Fruit fly (Drosophila melanogaster): ENCODE results near the gene CG6163.

Gene CG6163

DNA sequence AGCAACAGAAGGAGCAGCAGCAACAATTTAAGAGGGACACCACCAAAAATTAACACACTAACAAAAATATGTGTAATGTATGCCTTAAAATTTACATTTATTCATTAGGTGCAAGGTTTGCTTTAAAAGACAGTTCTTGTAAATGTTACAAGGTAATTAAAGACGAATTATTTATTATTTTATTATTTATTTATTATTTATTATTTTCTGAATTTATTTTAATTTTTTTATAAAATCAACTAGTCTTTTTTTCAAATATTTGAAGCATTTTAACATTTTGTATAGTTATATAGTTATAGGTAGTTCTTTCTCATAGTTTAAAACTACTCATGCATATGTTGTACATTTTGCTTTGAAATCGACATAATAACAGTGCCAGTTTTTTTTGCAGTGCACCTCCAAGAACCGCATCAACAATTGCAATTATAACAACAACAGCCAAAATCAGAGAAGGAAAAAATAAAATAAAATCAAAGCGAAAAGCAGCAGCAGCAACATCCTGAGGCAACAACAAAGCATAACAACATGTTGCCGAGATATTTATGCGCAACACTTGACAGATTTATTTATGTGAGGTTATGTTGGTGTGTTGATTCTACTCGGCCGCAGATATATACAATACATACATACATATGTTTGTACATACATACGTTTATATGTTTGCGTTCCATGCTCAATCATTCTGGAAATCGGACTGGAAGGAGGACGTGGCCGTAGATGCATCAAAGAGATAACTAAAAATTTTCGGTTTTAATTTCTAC is 9.3 kb upstream of the CG6163 start:
- TF ChIP-seq CG32121 (GFP tag; IDR thresholded peaks at IDR 0.05): no peak
- TF ChIP-seq CG8159 (tag; optimal IDR thresholded peaks at IDR 0.05): peak; percentile 85
- peak; percentile 57 for TF ChIP-seq CG17806 (tag; optimal IDR thresholded peaks at IDR 0.05)
- TF ChIP-seq CG15710 (tag; optimal IDR thresholded peaks at IDR 0.05): peak; percentile 70
- TF ChIP-seq CG34367 (tag; optimal IDR thresholded peaks at IDR 0.05): peak; percentile 28
- TF ChIP-seq CG8301 (tag; optimal IDR thresholded peaks at IDR 0.05): peak; percentile 2
- no peak for TF ChIP-seq CG10348 (GFP tag; IDR thresholded peaks at IDR 0.05)
- TF ChIP-seq Snoo (tag; optimal IDR thresholded peaks at IDR 0.05): peak; percentile 40
- no peak for TF ChIP-seq Pif1B (GFP tag; optimal IDR thresholded peaks at IDR 0.05)
- TF ChIP-seq CG14655 (GFP tag; optimal IDR thresholded peaks at IDR 0.05): peak; percentile 55
- peak; percentile 69 for TF ChIP-seq CG9948 (tag; optimal IDR thresholded peaks at IDR 0.05)
- TF ChIP-seq Pif1A (GFP tag; optimal IDR thresholded peaks at IDR 0.05): peak; percentile 30
- TF ChIP-seq D1 (tag; optimal IDR thresholded peaks at IDR 0.05): peak; percentile 57

DNA sequence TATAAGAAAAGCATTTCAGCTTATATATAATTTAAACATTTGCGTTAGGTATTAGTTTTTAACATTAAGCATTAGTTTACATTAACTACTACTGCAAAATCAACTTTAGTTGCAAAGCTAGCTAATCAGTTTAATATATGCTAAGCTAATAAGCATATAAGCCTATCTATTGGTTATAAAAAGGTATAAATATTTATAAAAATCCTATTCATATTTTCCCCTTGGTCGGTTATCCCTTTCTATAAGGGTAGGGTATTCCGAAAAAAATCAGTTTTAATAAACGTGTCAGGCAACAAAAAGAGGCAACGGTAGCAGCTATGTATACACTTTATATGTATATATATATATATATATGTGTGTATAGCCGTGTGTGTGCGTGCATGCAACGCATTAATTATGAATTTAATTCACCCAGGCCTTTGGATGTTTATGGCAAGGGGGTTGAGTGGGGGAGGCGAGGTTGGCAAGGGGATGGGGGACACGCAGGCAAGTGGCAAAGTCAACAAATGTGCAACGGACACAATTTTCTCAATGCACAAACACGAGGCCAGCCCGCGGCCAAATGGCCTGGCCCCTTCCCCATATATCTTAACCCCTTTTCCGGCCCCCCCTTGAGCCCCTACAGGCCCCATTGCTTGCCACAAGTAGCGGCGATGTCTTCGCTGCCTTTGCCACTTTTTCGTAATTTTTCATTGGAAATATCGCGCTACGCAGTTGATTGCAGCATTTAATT is 8.6 kb upstream of the CG6163 start:
- TF ChIP-seq CG34367 (tag; optimal IDR thresholded peaks at IDR 0.05) (no peak), CG9948 (tag; optimal IDR thresholded peaks at IDR 0.05) (peak; percentile 0), CG8301 (tag; optimal IDR thresholded peaks at IDR 0.05) (no peak), EcR (GFP tag; optimal IDR thresholded peaks at IDR 0.05) (no peak), CG14655 (GFP tag; optimal IDR thresholded peaks at IDR 0.05) (no peak), Snoo (tag; optimal IDR thresholded peaks at IDR 0.05) (no peak), D1 (tag; optimal IDR thresholded peaks at IDR 0.05) (no peak), Ets98B (GFP tag; IDR thresholded peaks at IDR 0.05) (peak; percentile 27; the same call in 1 of the 2 replicates), rn (GFP tag; IDR thresholded peaks at IDR 0.05) (no peak), CG4496 (GFP tag; IDR thresholded peaks at IDR 0.05) (no peak), CG15710 (tag; optimal IDR thresholded peaks at IDR 0.05) (peak; percentile 2), CG13204 (GFP tag; optimal IDR thresholded peaks at IDR 0.05) (no peak), gl (tag; optimal IDR thresholded peaks at IDR 0.05) (no peak), CG8159 (tag; optimal IDR thresholded peaks at IDR 0.05) (no peak), Pif1A (GFP tag; optimal IDR thresholded peaks at IDR 0.05) (no peak), CG12605 (GFP tag; IDR thresholded peaks at IDR 0.05) (0 out of 2 replicates have a peak, but pooled peaks have one; percentile 25), Pif1B (GFP tag; optimal IDR thresholded peaks at IDR 0.05) (no peak), CG32121 (GFP tag; IDR thresholded peaks at IDR 0.05) (peak; percentile 68), CG10348 (GFP tag; IDR thresholded peaks at IDR 0.05) (no peak), fd96Ca (GFP tag; IDR thresholded peaks at IDR 0.05) (peak; percentile 74), CG17806 (tag; optimal IDR thresholded peaks at IDR 0.05) (peak; percentile 7)

DNA sequence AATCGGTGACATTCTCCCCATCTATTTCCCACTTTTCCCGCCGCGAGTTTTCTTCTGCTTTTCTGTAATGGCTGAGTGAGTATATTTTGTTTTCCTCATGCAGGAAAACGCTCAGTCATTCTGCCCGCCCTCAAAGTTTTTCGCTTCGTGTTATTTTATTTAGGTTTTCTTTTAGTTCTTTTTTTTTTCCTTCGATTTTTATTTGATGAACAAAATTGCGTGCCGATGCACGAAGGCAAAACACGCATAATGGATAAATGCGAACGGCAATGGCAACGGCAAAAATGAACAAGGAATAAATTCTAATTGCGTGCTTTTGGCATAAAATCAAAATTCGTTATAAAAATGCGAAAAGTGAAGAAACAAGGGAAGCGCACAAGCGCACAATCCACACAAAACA is 7.8 kb upstream of the CG6163 start:
- TF ChIP-seq CG12605 (GFP tag; IDR thresholded peaks at IDR 0.05) (no peak), CG4496 (GFP tag; IDR thresholded peaks at IDR 0.05) (peak; percentile 54; the same call in 2 of the 3 replicates), CG13204 (GFP tag; optimal IDR thresholded peaks at IDR 0.05) (no peak), fd96Ca (GFP tag; IDR thresholded peaks at IDR 0.05) (peak; percentile 46; the same call in 1 of the 3 replicates)

DNA sequence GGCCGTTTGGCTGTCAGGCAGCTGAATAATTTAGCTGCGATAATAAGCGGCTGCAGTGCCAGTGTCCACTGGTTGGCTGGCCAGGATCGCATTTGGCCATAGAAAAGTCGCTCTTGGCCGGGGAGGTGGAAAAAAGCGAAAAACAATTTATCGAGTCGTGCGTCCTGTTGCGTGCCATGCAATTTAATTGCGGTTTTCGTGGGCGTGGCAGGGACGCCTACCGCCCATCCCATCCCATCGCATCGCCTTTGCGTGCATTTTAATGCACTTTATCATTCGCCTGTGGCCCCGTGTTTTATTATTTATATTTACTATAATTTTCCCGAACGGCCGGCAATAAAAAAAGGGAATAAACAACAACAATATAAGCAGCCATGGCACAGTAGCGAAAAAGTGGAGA is 6.7 kb upstream of the CG6163 start:
- TF ChIP-seq CG4496 (GFP tag; IDR thresholded peaks at IDR 0.05) (0 out of 3 replicates have a peak, but pooled peaks have one; percentile 35), CG14655 (GFP tag; optimal IDR thresholded peaks at IDR 0.05) (no peak), CG9948 (tag; optimal IDR thresholded peaks at IDR 0.05) (no peak), CG32121 (GFP tag; IDR thresholded peaks at IDR 0.05) (no peak), CG13204 (GFP tag; optimal IDR thresholded peaks at IDR 0.05) (peak; percentile 36), Pif1B (GFP tag; optimal IDR thresholded peaks at IDR 0.05) (peak; percentile 4), Snoo (tag; optimal IDR thresholded peaks at IDR 0.05) (no peak), CG15710 (tag; optimal IDR thresholded peaks at IDR 0.05) (no peak), fd96Ca (GFP tag; IDR thresholded peaks at IDR 0.05) (no peak), CG10348 (GFP tag; IDR thresholded peaks at IDR 0.05) (no peak), CG12605 (GFP tag; IDR thresholded peaks at IDR 0.05) (no peak)

DNA sequence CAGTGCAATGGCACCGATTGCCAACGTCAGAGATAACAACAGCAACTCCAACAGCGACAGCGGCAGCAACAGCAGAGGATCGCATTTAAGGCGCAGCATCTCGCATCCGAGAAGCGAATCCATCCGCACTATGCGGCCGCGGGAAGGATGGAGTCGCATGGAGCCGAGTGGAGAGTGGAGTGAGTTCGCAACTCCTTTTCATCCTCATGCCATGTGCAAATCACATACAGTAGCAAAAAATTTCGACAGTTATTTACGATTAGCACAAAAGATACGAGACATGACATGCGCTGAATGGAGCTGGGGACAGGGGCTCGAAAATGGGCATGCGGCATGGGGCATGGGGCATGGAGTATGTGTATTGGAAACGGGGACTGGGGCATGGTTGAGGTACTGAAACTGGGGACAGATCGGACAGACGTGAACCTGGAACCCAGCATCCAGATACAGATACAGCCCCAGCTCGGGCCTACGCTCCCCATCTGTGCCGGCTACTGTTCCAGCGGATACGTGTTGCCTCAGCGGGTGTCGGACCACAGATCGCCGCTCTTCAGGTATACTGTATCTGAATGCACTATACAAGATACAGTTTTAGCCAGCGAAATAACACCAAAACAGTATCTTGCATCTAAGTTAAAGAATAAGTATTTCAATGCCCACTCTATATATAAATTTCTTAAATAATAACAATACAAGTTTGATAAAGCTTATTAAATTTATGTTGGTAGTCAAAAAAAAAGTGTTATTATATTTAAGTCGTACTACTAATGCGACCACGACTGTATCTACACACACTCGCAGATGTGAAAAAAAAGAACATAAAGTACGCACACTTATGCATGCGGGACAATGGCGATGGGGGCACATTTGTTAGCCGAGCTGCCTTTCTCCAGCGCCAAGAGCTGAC is 5.3 kb upstream of the CG6163 start:
- TF ChIP-seq CG10348 (GFP tag; IDR thresholded peaks at IDR 0.05) (no peak), Pif1B (GFP tag; optimal IDR thresholded peaks at IDR 0.05) (peak; percentile 78), CG8301 (tag; optimal IDR thresholded peaks at IDR 0.05) (peak; percentile 91), D1 (tag; optimal IDR thresholded peaks at IDR 0.05) (peak; percentile 90), CG34367 (tag; optimal IDR thresholded peaks at IDR 0.05) (peak; percentile 78), CG12605 (GFP tag; IDR thresholded peaks at IDR 0.05) (peak; percentile 83), CG8159 (tag; optimal IDR thresholded peaks at IDR 0.05) (peak; percentile 96), CG14655 (GFP tag; optimal IDR thresholded peaks at IDR 0.05) (peak; percentile 91), CG9948 (tag; optimal IDR thresholded peaks at IDR 0.05) (peak; percentile 94), Pif1A (GFP tag; optimal IDR thresholded peaks at IDR 0.05) (peak; percentile 88), CG15710 (tag; optimal IDR thresholded peaks at IDR 0.05) (peak; percentile 90), CG4496 (GFP tag; IDR thresholded peaks at IDR 0.05) (peak; percentile 83), rn (GFP tag; IDR thresholded peaks at IDR 0.05) (no peak), Snoo (tag; optimal IDR thresholded peaks at IDR 0.05) (peak; percentile 68), fd96Ca (GFP tag; IDR thresholded peaks at IDR 0.05) (peak; percentile 60; the same call in 2 of the 3 replicates), CG13204 (GFP tag; optimal IDR thresholded peaks at IDR 0.05) (peak; percentile 23), CG32121 (GFP tag; IDR thresholded peaks at IDR 0.05) (peak; percentile 76), Ets98B (GFP tag; IDR thresholded peaks at IDR 0.05) (peak; percentile 71), EcR (GFP tag; optimal IDR thresholded peaks at IDR 0.05) (peak; percentile 59), CG17806 (tag; optimal IDR thresholded peaks at IDR 0.05) (peak; percentile 95), gl (tag; optimal IDR thresholded peaks at IDR 0.05) (peak; percentile 74)

Measured in whole organism, pupa.